Worm (Caenorhabditis elegans) whole organism, L4 larva: ENCODE results near the gene grl-17.

Experiments used
- D1046.2 ChIP-seq: fragments of 200-800 bp; sonication (Bioruptor generic); IDR thresholded peaks from 2 replicates; pipeline ENCODE4 v1.3.6; 2022; ENCODE audit warnings: missing genetic modification characterization, missing compliant biosample characterization
- F26F4.8 ChIP-seq: fragments of 200-800 bp; sonication (Bioruptor generic); conservative IDR thresholded peaks from 2 replicates; pipeline ENCODE4 v1.3.6; 2022; ENCODE audit warnings: missing genetic modification characterization, missing compliant biosample characterization
- F37D6.2 ChIP-seq: sonication (generic microtip); optimal IDR thresholded peaks from 2 replicates; lab custom pipeline; 2016; ENCODE audit warnings: mild to moderate bottlenecking, missing genetic modification characterization, missing compliant biosample characterization
- F44E2.7 ChIP-seq: fragments of 200-800 bp; sonication (Bioruptor generic); IDR thresholded peaks from 2 replicates; pipeline ENCODE4 v2.1.2; 2022; ENCODE audit warnings: missing genetic modification characterization, missing compliant biosample characterization
- F49E8.2 ChIP-seq: sonication (generic microtip); optimal IDR thresholded peaks from 2 replicates; lab custom pipeline; 2016; ENCODE audit warnings: missing compliant biosample characterization, mild to moderate bottlenecking, missing genetic modification characterization, borderline replicate concordance
- R02D3.7 ChIP-seq: fragments of 150-350 bp; sonication (generic microtip); optimal IDR thresholded peaks from 3 replicates; lab custom pipeline; 2014; ENCODE audit warnings: missing biosample characterization, missing genetic modification characterization
- T20F7.1 ChIP-seq: fragments of 200-800 bp; sonication (Bioruptor generic); optimal IDR thresholded peaks from 2 replicates; lab custom pipeline; 2018; ENCODE audit warnings: mild to moderate bottlenecking, missing genetic modification characterization, missing compliant biosample characterization
- T26A8.4 ChIP-seq: fragments of 200-800 bp; sonication (Bioruptor generic); IDR thresholded peaks from 2 replicates; pipeline ENCODE4 v1.3.6; 2022; ENCODE audit warnings: missing genetic modification characterization, missing compliant biosample characterization
- Y105C5A.15 ChIP-seq: fragments of 200-800 bp; sonication (Bioruptor generic); IDR thresholded peaks from 2 replicates; pipeline ENCODE4 v1.3.6; 2022; ENCODE audit warnings: missing genetic modification characterization, missing compliant biosample characterization
- Y48G9A.11 ChIP-seq: fragments of 200-800 bp; sonication (Bioruptor generic); IDR thresholded peaks from 2 replicates; pipeline ENCODE4 v1.3.6; 2022; ENCODE audit warnings: missing genetic modification reagents, missing genetic modification characterization, missing compliant biosample characterization
- Y5F2A.4 ChIP-seq: fragments of 200-800 bp; sonication (Bioruptor generic); optimal IDR thresholded peaks from 2 replicates; lab custom pipeline; 2018; ENCODE audit warnings: mild to moderate bottlenecking, missing genetic modification characterization, missing compliant biosample characterization
- Y75B8A.6 ChIP-seq: fragments of 200-800 bp; sonication (Bioruptor generic); IDR thresholded peaks from 2 replicates; pipeline ENCODE4 v1.3.6; 2022; ENCODE audit warnings: missing genetic modification reagents, missing genetic modification characterization, missing compliant biosample characterization
- ZK337.2 ChIP-seq: fragments of 200-800 bp; sonication (Bioruptor generic); IDR thresholded peaks from 2 replicates; pipeline ENCODE4 v1.3.6; 2022; ENCODE audit warnings: missing genetic modification reagents, missing genetic modification characterization, missing compliant biosample characterization
- aha-1 ChIP-seq: fragments of 150-350 bp; peaks from one replicate; lab custom pipeline; 2014; ENCODE audit warnings: missing biosample characterization, missing genetic modification characterization
- aly-2 ChIP-seq: sonication (generic microtip); optimal IDR thresholded peaks from 2 replicates; lab custom pipeline; 2018; ENCODE audit warnings: missing biosample characterization, missing genetic modification characterization
- ama-1 ChIP-seq: fragments of 150-350 bp; optimal IDR thresholded peaks from 2 replicates; lab custom pipeline; 2014; ENCODE audit warnings: inconsistent platforms, mixed read lengths
- ceh-32 ChIP-seq: sonication (generic microtip); optimal IDR thresholded peaks from 2 replicates; lab custom pipeline; 2016; ENCODE audit warnings: mild to moderate bottlenecking, missing genetic modification characterization, missing compliant biosample characterization; ENCODE audit not compliant: poor library complexity
- ceh-44 ChIP-seq: fragments of 200-800 bp; sonication (Bioruptor generic); IDR thresholded peaks from 2 replicates; pipeline ENCODE4 v1.3.6; 2022; ENCODE audit warnings: missing genetic modification reagents, missing genetic modification characterization, missing compliant biosample characterization
- ceh-82 ChIP-seq: sonication (generic microtip); optimal IDR thresholded peaks from 2 replicates; lab custom pipeline; 2017; ENCODE audit warnings: missing biosample characterization, missing genetic modification characterization
- ctbp-1 ChIP-seq: fragments of 200-800 bp; sonication (Bioruptor generic); IDR thresholded peaks from 2 replicates; pipeline ENCODE4 v1.3.6; 2022; ENCODE audit warnings: missing genetic modification reagents, missing genetic modification characterization, missing compliant biosample characterization
- daf-12 ChIP-seq: fragments of 150-350 bp; optimal IDR thresholded peaks from 2 replicates; lab custom pipeline; 2014; ENCODE audit warnings: missing biosample characterization, missing genetic modification reagents, missing genetic modification characterization
- dpl-1 ChIP-seq: fragments of 150-350 bp; optimal IDR thresholded peaks from 2 replicates; lab custom pipeline; 2014; ENCODE audit warnings: missing biosample characterization, missing genetic modification reagents, missing genetic modification characterization
- dve-1 ChIP-seq: sonication (generic microtip); optimal IDR thresholded peaks from 2 replicates; lab custom pipeline; 2017; ENCODE audit warnings: antibody characterized with exemption, mild to moderate bottlenecking, missing genetic modification characterization, missing compliant biosample characterization; ENCODE audit not compliant: insufficient read depth
- fkh-10 ChIP-seq: fragments of 150-350 bp; optimal IDR thresholded peaks from 2 replicates; lab custom pipeline; 2014; ENCODE audit warnings: missing biosample characterization, missing genetic modification reagents, missing genetic modification characterization
- gei-8 ChIP-seq: fragments of 200-800 bp; sonication (Bioruptor generic); optimal IDR thresholded peaks from 2 replicates; lab custom pipeline; 2018; ENCODE audit warnings: mild to moderate bottlenecking, missing genetic modification characterization, missing compliant biosample characterization
- hlh-11 ChIP-seq: fragments of 200-800 bp; sonication (Bioruptor generic); optimal IDR thresholded peaks from 2 replicates; lab custom pipeline; 2018; ENCODE audit warnings: mild to moderate bottlenecking, missing genetic modification characterization, missing compliant biosample characterization
- hlh-30 ChIP-seq: sonication (generic microtip); optimal IDR thresholded peaks from 2 replicates; lab custom pipeline; 2017; ENCODE audit warnings: antibody characterized with exemption, mild to moderate bottlenecking, missing genetic modification characterization, missing compliant biosample characterization; ENCODE audit not compliant: insufficient read depth
- hmg-1.1 ChIP-seq: fragments of 200-800 bp; sonication (Bioruptor generic); IDR thresholded peaks from 2 replicates; pipeline ENCODE4 v1.3.6; 2022; ENCODE audit warnings: missing genetic modification reagents, missing genetic modification characterization, missing compliant biosample characterization
- lin-13 ChIP-seq: fragments of 150-350 bp; optimal IDR thresholded peaks from 2 replicates; lab custom pipeline; 2014; ENCODE audit warnings: missing biosample characterization, missing genetic modification reagents, missing genetic modification characterization
- lin-15B ChIP-seq: fragments of 150-350 bp; sonication (generic microtip); optimal IDR thresholded peaks from 3 replicates; lab custom pipeline; 2014; ENCODE audit warnings: missing biosample characterization, missing genetic modification characterization
- lin-38 ChIP-seq: fragments of 200-800 bp; sonication (Bioruptor generic); IDR thresholded peaks from 2 replicates; pipeline ENCODE4 v1.3.6; 2022; ENCODE audit warnings: missing genetic modification reagents, missing genetic modification characterization, missing compliant biosample characterization
- lir-3 ChIP-seq: sonication (generic microtip); optimal IDR thresholded peaks from 2 replicates; lab custom pipeline; 2016; ENCODE audit warnings: mild to moderate bottlenecking, missing genetic modification characterization, missing compliant biosample characterization
- mdl-1 ChIP-seq, 2 experiments: fragments of 150-350 bp in 1 of 2; sonication (generic microtip) in 1 of 2; optimal IDR thresholded peaks; 2 replicates each; lab custom pipeline; 2014 to 2017; ENCODE audit warnings: missing biosample characterization in 2 of 2, missing genetic modification characterization in 2 of 2
- mep-1 ChIP-seq: fragments of 150-350 bp; sonication (generic microtip); optimal IDR thresholded peaks from 3 replicates; lab custom pipeline; 2014; ENCODE audit warnings: missing biosample characterization, missing genetic modification characterization
- mes-2 ChIP-seq: sonication (generic microtip); optimal IDR thresholded peaks from 2 replicates; lab custom pipeline; 2016; ENCODE audit warnings: missing genotype, mild to moderate bottlenecking, missing genetic modification characterization, missing compliant biosample characterization; ENCODE audit not compliant: poor library complexity, severe bottlenecking
- mxl-2 ChIP-seq: fragments of 200-800 bp; sonication (Bioruptor generic); conservative IDR thresholded peaks from 2 replicates; pipeline ENCODE4 v1.3.6; 2022; ENCODE audit warnings: missing genetic modification reagents, missing genetic modification characterization, missing compliant biosample characterization
- mxl-3 ChIP-seq: fragments of 200-800 bp; sonication (Bioruptor generic); optimal IDR thresholded peaks from 2 replicates; lab custom pipeline; 2018; ENCODE audit warnings: mild to moderate bottlenecking, missing genetic modification characterization, missing compliant biosample characterization
- nhr-102 ChIP-seq: sonication (generic microtip); optimal IDR thresholded peaks from 2 replicates; lab custom pipeline; 2016; ENCODE audit warnings: mild to moderate bottlenecking, missing genetic modification characterization, moderate library complexity, missing compliant biosample characterization
- nhr-25 ChIP-seq: sonication (generic microtip); optimal IDR thresholded peaks from 2 replicates; lab custom pipeline; 2017; ENCODE audit warnings: missing genetic modification characterization, mild to moderate bottlenecking, missing compliant biosample characterization, antibody characterized with exemption, moderate library complexity, borderline replicate concordance; ENCODE audit not compliant: insufficient read depth
- nhr-48 ChIP-seq: sonication (generic microtip); optimal IDR thresholded peaks from 2 replicates; lab custom pipeline; 2016; ENCODE audit warnings: mild to moderate bottlenecking, missing genetic modification characterization, missing compliant biosample characterization
- nhr-77 ChIP-seq: fragments of 150-350 bp; optimal IDR thresholded peaks from 2 replicates; lab custom pipeline; 2014; ENCODE audit warnings: missing biosample characterization, missing genetic modification characterization
- pha-4 ChIP-seq, 2 experiments: fragments of 150-350 bp in 1 of 2; fragments of 200-800 bp in 1 of 2; sonication (Bioruptor generic) in 1 of 2; IDR thresholded peaks in 1 of 2; optimal IDR thresholded peaks in 1 of 2; 2 replicates each; pipeline versions ENCODE4 v1.3.6 to Lab custom; 2014 to 2022; ENCODE audit warnings: missing genetic modification characterization in 2 of 2, missing genetic modification reagents in 2 of 2, missing biosample characterization in 1 of 2, missing compliant biosample characterization in 1 of 2
- rbr-2 ChIP-seq: sonication (generic microtip); optimal IDR thresholded peaks from 2 replicates; lab custom pipeline; 2016; ENCODE audit warnings: missing genotype, missing genetic modification characterization, missing compliant biosample characterization
- saeg-2 ChIP-seq: fragments of 200-800 bp; sonication (Bioruptor generic); IDR thresholded peaks from 2 replicates; pipeline ENCODE4 v1.3.6; 2022; ENCODE audit warnings: missing genetic modification reagents, missing genetic modification characterization, missing compliant biosample characterization
- skn-1 ChIP-seq: fragments of 150-350 bp; optimal IDR thresholded peaks from 2 replicates; lab custom pipeline; 2014; ENCODE audit warnings: missing biosample characterization, missing genetic modification characterization
- snpc-4 ChIP-seq: fragments of 150-350 bp; optimal IDR thresholded peaks from 2 replicates; lab custom pipeline; 2014; ENCODE audit warnings: missing biosample characterization, missing genetic modification characterization
- spr-3 ChIP-seq: fragments of 200-800 bp; sonication (Bioruptor generic); optimal IDR thresholded peaks from 2 replicates; lab custom pipeline; 2018; ENCODE audit warnings: mild to moderate bottlenecking, missing genetic modification characterization, missing compliant biosample characterization
- tra-1 ChIP-seq: fragments of 200-800 bp; sonication (Bioruptor generic); IDR thresholded peaks from 2 replicates; pipeline ENCODE4 v1.3.6; 2022; ENCODE audit warnings: missing genetic modification reagents, missing genetic modification characterization, missing compliant biosample characterization
- zfp-3 ChIP-seq: fragments of 200-800 bp; sonication (Bioruptor generic); conservative IDR thresholded peaks from 2 replicates; pipeline ENCODE4 v1.3.6; 2022; ENCODE audit warnings: missing genetic modification reagents, missing genetic modification characterization, missing compliant biosample characterization
- ztf-11 ChIP-seq: fragments of 150-350 bp; optimal IDR thresholded peaks from 2 replicates; lab custom pipeline; 2014; ENCODE audit warnings: missing biosample characterization, missing genetic modification characterization

grl-17 gene

ce11 chrV:13551601-13552000 is 12.1 kb downstream of the grl-17 start, which contains the start of the genes C56A3.4 and C56A3.5 (continued):
- TF ChIP-seq D1046.2 (no peak), T20F7.1 (GFP tag; lab: Kevin White, UChicago) (peak; percentile 68), ZK337.2 (GFP tag; lab: Robert Waterston, UW) (no peak), hlh-11 (tag; lab: Kevin White, UChicago) (no peak), Y75B8A.6 (GFP tag; lab: Robert Waterston, UW) (no peak), spr-3 (GFP tag; lab: Kevin White, UChicago) (no peak), mep-1 (tag; lab: Kevin White, UChicago) (peak; percentile 49), nhr-25 (no peak), zfp-3 (no peak), Y48G9A.11 (no peak), Y105C5A.15 (GFP tag; lab: Robert Waterston, UW) (no peak), nhr-77 (no peak), fkh-10 (GFP tag; lab: Kevin White, UChicago) (no peak), aha-1 (tag; lab: Kevin White, UChicago) (peak; percentile 74), ama-1 (lab: Kevin White, UChicago) (no peak), F26F4.8 (no peak), daf-12 (no peak), R02D3.7 (tag; lab: Kevin White, UChicago) (no peak), skn-1 (no peak), lin-38 (GFP tag; lab: Robert Waterston, UW) (peak; percentile 57), tra-1 (GFP tag; lab: Robert Waterston, UW) (no peak), ctbp-1 (GFP tag; lab: Robert Waterston, UW) (no peak), saeg-2 (GFP tag; lab: Robert Waterston, UW) (no peak), nhr-48 (tag; lab: Kevin White, UChicago) (no peak), lin-15B (tag; lab: Kevin White, UChicago) (no peak), mxl-3 (GFP tag; lab: Kevin White, UChicago) (no peak), Y5F2A.4 (GFP tag; lab: Kevin White, UChicago) (no peak), F44E2.7 (GFP tag; lab: Robert Waterston, UW) (no peak), gei-8 (GFP tag; lab: Kevin White, UChicago) (no peak), nhr-102 (tag; lab: Kevin White, UChicago) (no peak), hlh-30 (tag; lab: Kevin White, UChicago) (peak; percentile 88), mes-2 (peak; percentile 94), lir-3 (no peak), dpl-1 (GFP tag; lab: Kevin White, UChicago) (peak; percentile 61), mxl-2 (GFP tag; lab: Robert Waterston, UW) (no peak), dve-1 (peak; percentile 1), aly-2 (tag; lab: Kevin White, UChicago) (no peak), F37D6.2 (tag; lab: Kevin White, UChicago) (no peak), hmg-1.1 (GFP tag; lab: Robert Waterston, UW) (no peak), rbr-2 (peak; percentile 14), mdl-1 (tag; optimal IDR thresholded peaks at IDR 0.05; lab: Kevin White, UChicago) (no peak), ztf-11 (tag; lab: Kevin White, UChicago) (no peak), ceh-82 (tag; lab: Kevin White, UChicago) (no peak), ceh-32 (tag; lab: Kevin White, UChicago) (no peak), ceh-44 (GFP tag; lab: Robert Waterston, UW) (no peak), F49E8.2 (tag; lab: Kevin White, UChicago) (no peak), snpc-4 (tag; lab: Kevin White, UChicago) (no peak), T26A8.4 (GFP tag; lab: Robert Waterston, UW) (no peak), lin-13 (GFP tag; lab: Kevin White, UChicago) (no peak), pha-4 (GFP tag; IDR thresholded peaks at IDR 0.05; lab: Robert Waterston, UW) (no peak), pha-4 (tag; optimal IDR thresholded peaks at IDR 0.05; lab: Kevin White, UChicago) (no peak)
